Worm (Caenorhabditis elegans): ENCODE results near the gene smc-6.

DNA sequence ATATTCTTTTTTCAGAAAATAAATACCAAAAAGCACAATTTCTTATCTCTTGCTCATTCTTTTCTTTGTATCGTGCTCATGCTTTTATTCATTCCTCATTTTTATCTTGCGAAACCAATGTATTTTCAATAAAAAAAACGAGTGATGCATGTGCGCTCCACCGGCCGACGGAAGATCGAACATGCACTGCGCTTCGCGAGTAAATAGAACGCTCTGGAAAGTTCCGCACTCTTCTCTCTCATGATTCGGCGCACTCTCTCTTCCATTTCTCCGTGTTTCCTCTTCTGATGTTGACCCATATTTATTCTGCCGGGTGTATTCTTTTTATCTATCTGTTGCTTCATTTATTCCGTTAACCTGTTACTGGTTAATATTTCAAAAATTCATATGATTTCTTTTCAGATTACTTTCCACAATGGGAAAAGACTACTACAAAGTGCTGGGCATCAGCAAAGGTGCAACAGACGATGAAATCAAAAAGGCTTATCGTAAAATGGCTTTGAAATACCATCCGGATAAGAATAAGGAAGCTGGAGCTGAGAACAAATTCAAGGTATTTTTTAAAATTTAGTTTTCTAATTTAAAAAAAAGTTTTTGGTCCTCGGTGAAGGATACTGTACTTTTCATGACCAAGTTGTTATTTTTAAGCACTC, 33.1 kb upstream of the smc-6 start, which contains the start of gene dnj-13:
- TF ChIP-seq W03F9.2 (tag; optimal IDR thresholded peaks at IDR 0.05) (peak; percentile 83), him-1 (tag; optimal IDR thresholded peaks at IDR 0.05) (peak; percentile 73)
